Worm (Caenorhabditis elegans) whole organism, midembryonic: Measurements from ENCODE around the gene fnip-2.

Source experiments
- T22C8.4 ChIP-seq: fragments of 200-800 bp; sonication (Bioruptor generic); IDR thresholded peaks from 2 replicates; pipeline ENCODE4 v1.3.6; 2022; ENCODE audit warnings: missing genetic modification characterization, missing compliant biosample characterization
- cog-1 ChIP-seq: sonication (generic microtip); optimal IDR thresholded peaks from 2 replicates; lab custom pipeline; 2016; ENCODE audit warnings: missing genetic modification characterization, missing compliant biosample characterization
- flt-1 ChIP-seq: fragments of 200-800 bp; sonication (Bioruptor generic); IDR thresholded peaks from 2 replicates; pipeline ENCODE4 v1.3.6; 2022; ENCODE audit warnings: missing genetic modification characterization, missing compliant biosample characterization
- klf-2 ChIP-seq: fragments of 200-800 bp; sonication (Bioruptor generic); conservative IDR thresholded peaks from 2 replicates; pipeline ENCODE4 v1.3.6; 2022; ENCODE audit warnings: missing genetic modification reagents, missing genetic modification characterization, missing compliant biosample characterization
- med-1 ChIP-seq: sonication (generic microtip); optimal IDR thresholded peaks from 2 replicates; lab custom pipeline; 2017; ENCODE audit warnings: missing genetic modification characterization, mild to moderate bottlenecking, missing compliant biosample characterization, antibody characterized with exemption, missing genetic modification reagents; ENCODE audit not compliant: insufficient read depth
- tab-1 ChIP-seq: fragments of 200-800 bp; sonication (Bioruptor generic); IDR thresholded peaks from 2 replicates; pipeline ENCODE4 v1.3.6; 2022; ENCODE audit warnings: missing genetic modification characterization, missing compliant biosample characterization
- ztf-23 ChIP-seq: fragments of 200-800 bp; sonication (Bioruptor generic); IDR thresholded peaks from 2 replicates; pipeline ENCODE4 v1.3.6; 2022; ENCODE audit warnings: missing genetic modification reagents, missing genetic modification characterization, missing compliant biosample characterization

ce11 chrIV:2172880-2173279 is 49.7 kb upstream of the fnip-2 start:
- TF ChIP-seq tab-1 (no peak), ztf-23 (GFP tag; lab: Robert Waterston, UW) (no peak), flt-1 (no peak), med-1 (no peak), cog-1 (tag; lab: Kevin White, UChicago) (no peak), klf-2 (GFP tag; lab: Robert Waterston, UW) (no peak), T22C8.4 (GFP tag; lab: Robert Waterston, UW) (no peak)
